Worm (Caenorhabditis elegans): ENCODE results near the gene spig-9.

The spig-9 gene

DNA sequence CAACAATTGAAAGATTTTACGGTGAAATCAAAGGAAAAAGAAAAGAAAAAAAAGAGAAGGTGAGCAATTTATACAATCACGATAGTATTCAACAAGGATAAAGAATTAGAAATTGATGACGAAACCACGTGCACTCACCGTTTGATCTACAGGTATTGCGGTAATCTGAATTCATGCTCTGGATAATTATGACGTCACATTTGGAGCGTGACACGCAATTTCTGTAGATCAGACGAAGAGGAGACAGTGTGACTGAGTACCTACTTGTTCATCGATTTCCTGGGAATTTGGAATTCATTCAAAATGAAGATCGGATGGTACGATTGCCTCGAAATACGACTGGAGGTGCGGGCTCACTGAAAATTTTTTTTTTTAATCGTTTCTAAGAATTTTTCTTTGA lies 13.3 kb downstream of the spig-9 start:
- TF ChIP-seq unc-62 (GFP tag; optimal IDR thresholded peaks at IDR 0.05): no peak

DNA sequence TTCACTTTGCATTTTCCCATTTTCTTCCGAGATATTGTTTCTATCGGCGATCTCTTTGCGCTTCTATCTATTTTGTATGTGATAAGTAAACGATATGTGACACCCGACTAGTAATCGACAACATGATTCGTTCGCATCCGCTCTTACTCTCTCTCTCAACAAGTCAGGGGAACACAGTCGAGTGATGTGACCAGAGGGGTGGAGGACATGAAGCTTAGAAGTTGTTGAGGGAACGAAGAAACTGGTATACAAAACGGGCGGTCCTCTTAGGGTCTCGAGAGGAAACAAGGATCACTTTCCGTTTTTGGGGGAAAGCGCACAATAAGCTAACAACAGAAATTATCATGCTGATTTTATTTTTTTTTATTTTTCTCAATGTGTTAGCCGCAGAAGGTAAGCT lies 18.6 kb downstream of the spig-9 start, which contains the start of gene F53F4.4:
TSS of gene F53F4.4 (plus strand) at position 301 of the 400 bp plus-strand sequence.
- TF ChIP-seq unc-62 (GFP tag; optimal IDR thresholded peaks at IDR 0.05): no peak

DNA sequence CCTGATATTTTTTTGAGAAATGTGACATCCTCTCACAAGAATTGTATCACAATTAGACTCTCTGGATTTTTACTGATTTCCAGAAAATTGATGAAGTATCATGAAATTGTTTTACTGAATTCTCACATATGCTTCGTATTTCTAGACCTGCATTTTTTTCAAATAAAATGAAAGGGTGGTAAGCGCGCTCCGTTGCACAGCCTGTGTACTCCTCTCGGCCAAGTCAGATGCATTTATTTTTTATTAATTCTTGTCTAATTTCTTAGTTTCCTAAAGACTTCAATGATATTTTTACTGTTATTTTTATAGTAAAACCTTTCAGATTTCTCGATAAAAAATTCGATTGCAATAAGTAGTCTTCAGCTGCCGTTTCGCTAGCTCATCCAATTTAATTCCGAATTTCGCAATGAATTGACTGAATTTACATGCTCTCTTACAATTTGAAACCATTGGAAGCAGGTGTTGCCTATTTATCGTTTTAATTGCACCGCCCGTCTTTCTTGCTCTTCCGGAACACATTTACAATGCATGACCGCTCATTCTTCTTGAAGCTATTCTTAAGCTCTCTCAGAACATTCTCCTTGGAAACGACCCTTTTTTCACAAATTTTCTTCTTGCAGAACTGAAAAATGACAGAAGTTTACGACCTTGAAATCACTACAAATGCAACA lies 20.0 kb downstream of the spig-9 start, which contains the start of gene tbcb-1:
TSS of gene tbcb-1 (plus strand) at position 621 of the 671 bp plus-strand sequence.
- TF ChIP-seq unc-62 (GFP tag; optimal IDR thresholded peaks at IDR 0.05): no peak

DNA sequence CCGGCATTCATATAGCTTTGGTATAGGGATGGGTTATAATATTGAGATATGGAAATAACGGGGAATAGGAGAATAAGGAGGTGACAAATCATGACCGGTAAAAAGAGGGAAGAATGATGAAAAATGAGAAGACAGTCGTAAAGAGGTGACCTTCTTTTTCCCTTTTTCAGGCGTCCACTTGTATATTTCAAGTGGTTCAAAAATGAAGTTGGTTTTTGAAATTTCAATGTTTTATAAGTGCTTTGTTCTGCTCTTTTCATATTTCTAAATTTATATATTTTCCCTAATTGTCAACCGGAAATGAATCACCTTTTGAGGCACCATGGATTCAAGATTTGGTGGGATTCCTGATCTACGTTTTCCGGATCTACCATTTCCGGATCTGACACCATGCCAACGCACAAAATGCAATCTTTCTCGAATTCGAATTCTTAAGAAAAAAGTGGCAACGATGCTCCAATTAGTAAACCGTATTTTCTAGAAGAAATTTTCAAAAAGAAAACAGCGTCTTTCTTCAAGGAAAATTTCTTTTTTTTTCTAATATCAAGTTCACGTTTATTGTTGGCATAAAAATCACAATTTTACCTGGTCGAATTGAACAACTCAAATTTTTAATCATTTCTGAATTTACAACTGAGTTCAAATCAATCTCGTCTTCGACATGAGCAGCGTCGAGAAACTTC lies 22.0 kb downstream of the spig-9 start, which contains the start of the genes F53F4.2 and F53F4.18:
TSS of gene F53F4.2 (minus strand) at position 101 of the 683 bp plus-strand sequence.
TSS of gene F53F4.18 (plus strand) at position 633 of the 683 bp plus-strand sequence.
- no peak for TF ChIP-seq unc-62 (GFP tag; optimal IDR thresholded peaks at IDR 0.05)

DNA sequence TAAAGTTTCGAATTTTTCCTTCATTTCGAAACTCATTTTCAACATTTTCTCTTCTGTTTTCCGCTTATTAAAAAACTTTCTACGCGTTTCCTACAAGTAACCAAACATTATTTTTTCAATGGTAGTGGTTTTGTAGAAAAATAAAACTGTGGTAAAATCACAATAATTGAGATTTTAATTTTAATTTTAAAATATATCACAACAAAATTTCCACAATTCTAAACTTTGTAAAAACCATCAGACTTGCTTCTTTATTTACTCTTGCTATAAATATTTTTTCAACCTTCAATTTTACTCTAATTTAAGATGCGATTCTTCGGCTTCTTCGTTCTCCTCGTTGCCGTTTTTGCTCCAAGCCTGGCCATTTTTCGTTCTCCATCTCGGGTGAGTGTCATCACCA lies 23.8 kb downstream of the spig-9 start, which contains the start of gene F53F4.17:
TSS of gene F53F4.17 (plus strand) at position 301 of the 400 bp plus-strand sequence.
- TF ChIP-seq unc-62 (GFP tag; optimal IDR thresholded peaks at IDR 0.05): no peak

DNA sequence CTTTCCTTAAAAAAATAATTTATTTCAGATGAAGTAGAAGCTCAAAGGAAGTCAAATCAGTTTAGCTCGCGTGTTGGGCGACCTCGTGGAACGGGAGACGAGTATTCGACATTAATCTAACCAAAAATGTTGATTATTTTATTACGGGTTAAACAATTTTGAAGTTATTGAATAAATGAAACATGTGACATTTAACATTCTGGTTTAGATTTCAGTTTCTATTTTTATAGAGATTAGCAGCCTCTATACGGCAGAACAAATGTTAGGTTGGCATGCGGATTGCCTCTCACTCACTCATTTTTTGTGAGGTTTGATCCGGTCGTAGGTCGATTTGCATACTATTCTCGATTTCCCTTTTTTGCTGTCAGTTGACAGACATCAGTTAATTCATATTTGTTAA lies 27.2 kb downstream of the spig-9 start, which contains the start of gene F53F4.1:
TSS of gene F53F4.1 (plus strand) at position 301 of the 400 bp plus-strand sequence.
- TF ChIP-seq unc-62 (GFP tag; optimal IDR thresholded peaks at IDR 0.05): no peak

DNA sequence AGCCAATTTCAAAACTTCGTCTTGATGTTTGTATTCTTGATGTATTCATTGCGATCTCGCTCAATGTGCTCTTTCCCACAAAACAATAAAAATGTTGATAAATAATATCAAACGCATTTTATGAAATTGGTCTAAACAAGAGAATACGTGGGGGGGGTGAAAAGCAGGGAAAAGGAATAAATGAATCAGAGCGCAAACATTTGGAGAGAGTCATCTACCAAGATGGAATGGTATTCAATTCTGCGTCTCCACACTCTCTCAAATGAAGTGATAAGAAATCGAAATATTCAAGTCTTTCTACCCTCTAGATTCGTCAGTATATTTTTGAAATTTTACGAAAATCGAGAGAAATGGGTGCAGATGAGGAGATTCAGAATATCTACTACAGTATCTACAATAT lies 31.0 kb downstream of the spig-9 start, which contains the start of gene C50B8.5:
TSS of gene C50B8.5 (plus strand) at position 273 of the 400 bp plus-strand sequence.
- TF ChIP-seq unc-62 (GFP tag; optimal IDR thresholded peaks at IDR 0.05): no peak

DNA sequence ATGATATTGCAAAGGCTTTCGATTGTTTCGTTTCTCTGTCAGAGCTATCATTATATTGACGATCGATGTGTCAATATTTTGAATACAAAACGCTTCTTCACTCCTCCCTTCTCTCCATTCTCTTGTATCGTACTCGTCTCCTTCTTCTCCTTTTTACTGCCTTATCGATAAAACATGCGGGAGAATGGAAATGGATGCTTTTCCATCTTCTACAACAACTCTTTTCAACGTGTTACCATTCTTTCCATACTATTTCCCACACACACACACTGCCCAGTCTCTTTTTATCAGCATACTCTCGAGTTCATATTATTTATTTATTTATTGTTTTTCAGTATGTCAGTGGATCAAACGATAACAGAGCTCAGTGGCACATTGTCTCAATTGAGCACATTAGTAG lies 33.0 kb downstream of the spig-9 start, which contains the start of gene C50B8.6:
TSS of gene C50B8.6 (plus strand) at position 336 of the 400 bp plus-strand sequence.
- no peak for TF ChIP-seq unc-62 (GFP tag; optimal IDR thresholded peaks at IDR 0.05)

DNA sequence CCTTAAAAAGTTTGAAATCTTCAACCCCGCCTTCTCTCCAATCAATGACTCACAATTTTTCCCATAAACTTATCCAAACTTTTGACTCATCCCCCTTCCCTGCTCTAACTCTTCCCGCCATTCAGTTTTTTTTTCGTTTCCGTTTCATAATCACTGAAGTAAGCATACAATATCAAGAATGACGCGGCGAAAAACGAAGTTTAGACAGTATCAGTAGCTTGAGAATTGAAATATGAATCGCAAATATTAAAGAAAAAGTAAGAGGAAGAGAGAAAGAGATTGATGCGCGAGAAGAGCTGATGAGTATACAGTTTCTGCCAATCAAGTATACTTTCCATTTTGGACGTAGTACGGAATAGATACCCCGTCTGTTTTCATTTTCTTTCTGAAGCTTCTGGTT lies 34.2 kb downstream of the spig-9 start:
- no peak for TF ChIP-seq unc-62 (GFP tag; optimal IDR thresholded peaks at IDR 0.05)

DNA sequence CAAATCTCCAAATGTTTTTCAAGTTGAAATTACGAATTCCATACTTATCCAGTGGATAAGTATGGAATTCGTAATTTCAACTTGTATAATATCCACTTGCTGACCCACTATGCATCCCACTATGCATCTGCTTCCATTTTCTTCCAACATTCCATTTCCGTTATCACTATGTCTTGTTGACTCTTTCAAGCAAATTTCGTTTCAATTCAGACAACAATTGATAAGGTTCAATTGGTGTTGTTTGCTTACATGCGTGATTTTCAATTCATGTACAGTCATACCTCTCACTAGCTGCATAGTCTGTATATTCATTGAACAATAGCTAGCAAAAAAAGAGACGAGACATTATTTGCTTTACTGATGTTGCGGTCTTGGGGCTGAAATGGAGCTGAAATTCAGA lies 34.9 kb downstream of the spig-9 start:
- TF ChIP-seq unc-62 (GFP tag; optimal IDR thresholded peaks at IDR 0.05): no peak

DNA sequence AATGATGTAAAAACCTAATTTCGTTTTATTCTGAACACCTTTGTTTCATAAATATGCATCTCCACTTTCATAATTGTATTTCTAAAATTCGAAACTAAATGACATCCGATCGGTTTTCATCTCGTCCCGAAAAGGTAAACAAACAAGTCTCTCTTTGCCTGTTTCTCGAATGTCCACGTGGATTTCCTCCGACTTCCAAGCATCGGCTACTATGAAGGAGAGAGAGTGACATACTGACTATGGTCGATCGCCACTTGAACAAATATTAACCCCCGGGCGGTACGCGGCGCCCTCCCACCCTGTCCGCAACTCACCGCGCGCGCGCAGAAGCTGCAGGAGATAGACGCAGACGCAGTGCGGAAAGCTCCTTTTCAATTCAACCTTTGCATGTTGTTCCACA lies 35.8 kb downstream of the spig-9 start:
- TF ChIP-seq unc-62 (GFP tag; optimal IDR thresholded peaks at IDR 0.05): no peak

DNA sequence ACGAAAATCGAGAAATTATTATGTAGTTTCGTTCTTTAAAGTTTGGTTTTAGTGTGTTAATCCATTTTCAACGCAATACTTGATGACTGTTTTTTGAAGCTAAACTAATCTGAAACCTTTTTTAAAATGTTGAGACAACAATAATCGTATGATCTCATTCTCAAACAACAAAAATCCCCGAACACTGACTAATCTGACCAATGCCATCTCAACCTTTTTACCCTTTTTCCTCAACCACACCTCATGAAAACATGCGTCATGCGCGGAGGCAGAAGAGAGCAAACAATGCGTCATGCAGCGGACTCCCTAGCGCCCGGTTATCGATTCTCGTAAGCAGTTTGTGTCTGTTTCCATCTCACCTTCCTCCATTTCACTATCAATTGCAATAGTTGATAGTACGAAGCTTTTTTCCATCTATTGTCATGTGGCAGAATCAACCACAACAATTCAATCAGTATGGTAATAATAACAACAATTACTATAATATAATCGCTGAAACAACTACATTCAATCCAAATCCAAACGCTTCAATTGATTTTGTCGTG lies 39.9 kb downstream of the spig-9 start, which contains the start of gene C50B8.4:
TSS of gene C50B8.4 (plus strand) at position 299 of the 545 bp plus-strand sequence.
- no peak for TF ChIP-seq unc-62 (GFP tag; optimal IDR thresholded peaks at IDR 0.05)

DNA sequence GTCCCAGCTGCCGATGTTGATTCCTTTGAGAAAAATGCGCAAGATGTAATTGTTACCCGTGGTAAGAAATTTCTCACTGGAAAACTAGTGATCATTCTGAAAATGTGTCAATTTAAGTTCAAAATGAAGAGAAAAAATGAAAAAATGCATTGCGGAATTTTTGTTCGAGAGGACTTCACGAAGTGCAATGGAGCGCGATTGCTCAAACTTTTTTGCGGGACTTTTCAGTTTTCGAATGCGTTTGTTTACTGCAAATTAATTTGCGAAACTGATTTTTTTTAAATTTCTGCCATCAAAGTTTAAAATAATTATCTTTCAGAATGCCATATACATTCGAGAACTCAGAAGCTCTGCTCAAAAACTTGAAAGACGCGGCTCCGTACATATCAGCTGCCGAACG lies 43.1 kb downstream of the spig-9 start, which contains the start of the genes nuaf-1 and bir-2:
TSS of gene nuaf-1 (minus strand) at position 98 of the 400 bp plus-strand sequence.
TSS of gene bir-2 (plus strand) at position 318 of the 400 bp plus-strand sequence.
- no peak for TF ChIP-seq unc-62 (GFP tag; optimal IDR thresholded peaks at IDR 0.05)

DNA sequence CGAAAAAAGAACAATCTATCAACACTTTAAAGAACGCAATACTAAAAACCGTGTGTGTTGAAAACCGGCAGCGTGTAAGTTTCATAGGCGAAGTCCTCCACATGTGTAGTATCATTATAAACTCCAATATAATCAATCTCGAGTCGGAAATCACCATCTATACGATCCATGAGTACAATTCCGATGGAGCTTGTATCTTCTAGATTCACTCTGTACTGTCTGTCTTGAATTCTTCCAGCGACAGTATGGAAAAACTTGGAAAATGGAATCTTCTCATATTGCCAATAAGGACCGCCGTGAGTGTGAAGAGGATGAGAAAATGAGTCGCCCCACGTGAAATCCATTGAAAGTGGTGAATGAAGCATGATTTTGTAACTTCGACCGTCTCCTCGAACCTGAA lies 44.7 kb downstream of the spig-9 start:
- TF ChIP-seq unc-62 (GFP tag; optimal IDR thresholded peaks at IDR 0.05): no peak

DNA sequence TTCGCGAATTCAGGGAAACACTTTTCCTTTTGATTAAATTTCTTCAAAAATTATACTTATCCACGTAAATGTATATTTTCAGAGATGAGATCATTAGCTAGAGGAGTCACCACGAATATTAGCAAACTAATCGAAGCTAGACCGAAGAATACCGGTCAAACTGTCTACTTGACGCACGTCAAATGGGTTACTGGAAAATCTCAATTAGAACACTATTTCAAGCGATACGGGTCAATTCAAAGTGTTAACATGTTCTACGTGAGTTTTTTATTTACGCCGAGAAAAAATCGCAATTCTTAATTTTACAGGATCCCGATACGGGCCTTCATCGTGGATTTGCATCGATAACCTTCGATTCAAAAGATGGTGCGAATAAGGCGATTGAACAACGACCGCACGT lies 45.9 kb downstream of the spig-9 start, which contains the start of gene slrp-1:
TSS of gene slrp-1 (plus strand) at position 83 of the 400 bp plus-strand sequence.
- TF ChIP-seq unc-62 (GFP tag; optimal IDR thresholded peaks at IDR 0.05): no peak

DNA sequence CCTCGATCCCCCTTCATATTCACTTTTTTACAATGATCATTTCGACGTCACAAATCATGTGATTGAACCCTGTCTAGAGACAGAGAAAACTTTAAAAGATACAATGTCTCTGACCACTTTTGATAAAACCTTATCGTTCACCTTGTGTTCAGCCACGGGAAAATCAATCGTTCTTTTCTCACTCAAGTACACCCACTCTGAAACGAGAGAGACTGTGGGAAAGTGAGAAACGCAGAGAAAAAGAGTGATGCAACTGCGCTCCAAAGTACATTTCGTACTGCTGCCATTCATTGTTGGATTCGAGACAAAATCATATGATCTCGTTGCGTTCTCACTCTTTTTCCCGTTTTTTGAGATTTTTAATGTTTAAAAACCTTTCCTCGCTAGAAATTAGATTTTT lies 46.5 kb downstream of the spig-9 start:
- TF ChIP-seq unc-62 (GFP tag; optimal IDR thresholded peaks at IDR 0.05): no peak
